Worm (Caenorhabditis elegans) whole organism, L2 larva: ENCODE measurements around the gene T01B6.1.

ENCODE experiments used
- alr-1 ChIP-seq: fragments of 150-350 bp; optimal IDR thresholded peaks from 2 replicates; lab custom pipeline; 2014; ENCODE audit warnings: missing biosample characterization, missing genetic modification characterization
- aly-2 ChIP-seq: fragments of 150-350 bp; optimal IDR thresholded peaks from 2 replicates; lab custom pipeline; 2014; ENCODE audit warnings: missing biosample characterization, missing genetic modification characterization
- ceh-16 ChIP-seq: fragments of 150-350 bp; optimal IDR thresholded peaks from 2 replicates; lab custom pipeline; 2014; ENCODE audit warnings: missing biosample characterization, missing genetic modification characterization
- fos-1 ChIP-seq: fragments of 150-350 bp; optimal IDR thresholded peaks from 2 replicates; lab custom pipeline; 2014; ENCODE audit warnings: missing biosample characterization, missing genetic modification characterization
- lin-39 ChIP-seq: fragments of 150-350 bp; optimal IDR thresholded peaks from 2 replicates; lab custom pipeline; 2014; ENCODE audit warnings: missing biosample characterization, missing genetic modification reagents, missing genetic modification characterization
- nhr-12 ChIP-seq: fragments of 150-350 bp; optimal IDR thresholded peaks from 2 replicates; lab custom pipeline; 2014; ENCODE audit warnings: missing biosample characterization, missing genetic modification characterization
- nhr-237 ChIP-seq: fragments of 150-350 bp; optimal IDR thresholded peaks from 2 replicates; lab custom pipeline; 2014; ENCODE audit warnings: missing biosample characterization, missing genetic modification characterization
- snpc-4 ChIP-seq: fragments of 150-350 bp; optimal IDR thresholded peaks from 2 replicates; lab custom pipeline; 2014; ENCODE audit warnings: missing biosample characterization, missing genetic modification characterization
- unc-62 ChIP-seq: fragments of 150-350 bp; optimal IDR thresholded peaks from 2 replicates; lab custom pipeline; 2014; ENCODE audit warnings: missing biosample characterization, missing genetic modification reagents, missing genetic modification characterization
- zag-1 ChIP-seq: fragments of 150-350 bp; optimal IDR thresholded peaks from 2 replicates; lab custom pipeline; 2014; ENCODE audit warnings: missing biosample characterization, missing genetic modification characterization
- ztf-11 ChIP-seq: sonication (generic microtip); optimal IDR thresholded peaks from 2 replicates; lab custom pipeline; 2017; ENCODE audit warnings: missing biosample characterization, missing genetic modification characterization

- TF ChIP-seq snpc-4 (tag; lab: Kevin White, UChicago) (no peak), lin-39 (tag; lab: Kevin White, UChicago) (no peak), ztf-11 (tag; lab: Kevin White, UChicago) (no peak), unc-62 (GFP tag; lab: Kevin White, UChicago) (no peak), nhr-237 (tag; lab: Kevin White, UChicago) (no peak), alr-1 (no peak), ceh-16 (tag; lab: Kevin White, UChicago) (no peak), fos-1 (tag; lab: Kevin White, UChicago) (no peak), zag-1 (tag; lab: Kevin White, UChicago) (no peak), aly-2 (tag; lab: Kevin White, UChicago) (no peak), nhr-12 (no peak)
These were observed 45.8 kb downstream of the T01B6.1 start, which contains the start of gene F47G3.4 for ce11 chrX:2381282-2381681.
